Worm (Caenorhabditis elegans) whole organism, L2 larva: ENCODE results near the gene hmit-1.3.

ENCODE experiments used
- ama-1 ChIP-seq: fragments of 150-350 bp; optimal IDR thresholded peaks from 2 replicates; lab custom pipeline; 2018; ENCODE audit warnings: inconsistent platforms
- ceh-82 ChIP-seq: fragments of 150-350 bp; optimal IDR thresholded peaks from 2 replicates; lab custom pipeline; 2014; ENCODE audit warnings: missing biosample characterization, missing genetic modification characterization
- lin-13 ChIP-seq: fragments of 150-350 bp; optimal IDR thresholded peaks from 2 replicates; lab custom pipeline; 2014; ENCODE audit warnings: missing biosample characterization, missing genetic modification reagents, missing genetic modification characterization
- mdl-1 ChIP-seq, 2 experiments: fragments of 150-350 bp in 1 of 2; sonication (generic microtip) in 1 of 2; optimal IDR thresholded peaks; 2 replicates each; lab custom pipeline; 2017; ENCODE audit warnings: missing biosample characterization in 2 of 2, missing genetic modification characterization in 2 of 2
- nhr-10 ChIP-seq: sonication (generic microtip); optimal IDR thresholded peaks from 2 replicates; lab custom pipeline; 2017; ENCODE audit warnings: missing biosample characterization, missing genetic modification characterization
- nhr-11 ChIP-seq: fragments of 150-350 bp; optimal IDR thresholded peaks from 2 replicates; lab custom pipeline; 2014; ENCODE audit warnings: missing biosample characterization, missing genetic modification characterization
- snpc-4 ChIP-seq: fragments of 150-350 bp; optimal IDR thresholded peaks from 2 replicates; lab custom pipeline; 2014; ENCODE audit warnings: missing biosample characterization, missing genetic modification characterization
- unc-39 ChIP-seq: fragments of 150-350 bp; optimal IDR thresholded peaks from 2 replicates; lab custom pipeline; 2014; ENCODE audit warnings: missing biosample characterization, missing genetic modification characterization
- unc-62 ChIP-seq: fragments of 150-350 bp; optimal IDR thresholded peaks from 2 replicates; lab custom pipeline; 2014; ENCODE audit warnings: missing biosample characterization, missing genetic modification reagents, missing genetic modification characterization
- zag-1 ChIP-seq: fragments of 150-350 bp; optimal IDR thresholded peaks from 2 replicates; lab custom pipeline; 2014; ENCODE audit warnings: missing biosample characterization, missing genetic modification characterization
- ztf-11 ChIP-seq: sonication (generic microtip); optimal IDR thresholded peaks from 2 replicates; lab custom pipeline; 2017; ENCODE audit warnings: missing biosample characterization, missing genetic modification characterization

ce11 chrIII:3498957-3499356 is 20.4 kb downstream of the hmit-1.3 start, which contains the start of gene M01F1.9:
- TF ChIP-seq unc-62 (GFP tag; lab: Kevin White, UChicago) (no peak), unc-39 (tag; lab: Kevin White, UChicago) (no peak), nhr-10 (no peak), lin-13 (GFP tag; lab: Kevin White, UChicago) (no peak), nhr-11 (tag; lab: Kevin White, UChicago) (no peak), ztf-11 (tag; lab: Kevin White, UChicago) (no peak), ama-1 (lab: Kevin White, UChicago) (no peak), snpc-4 (tag; lab: Kevin White, UChicago) (no peak), ceh-82 (tag; lab: Kevin White, UChicago) (no peak), mdl-1 (tag; optimal IDR thresholded peaks at IDR 0.05; lab: Kevin White, UChicago) (no peak), zag-1 (tag; lab: Kevin White, UChicago) (no peak)
